Worm (Caenorhabditis elegans): Measurements from ENCODE around the gene ZK856.4.

The ZK856.4 gene

DNA sequence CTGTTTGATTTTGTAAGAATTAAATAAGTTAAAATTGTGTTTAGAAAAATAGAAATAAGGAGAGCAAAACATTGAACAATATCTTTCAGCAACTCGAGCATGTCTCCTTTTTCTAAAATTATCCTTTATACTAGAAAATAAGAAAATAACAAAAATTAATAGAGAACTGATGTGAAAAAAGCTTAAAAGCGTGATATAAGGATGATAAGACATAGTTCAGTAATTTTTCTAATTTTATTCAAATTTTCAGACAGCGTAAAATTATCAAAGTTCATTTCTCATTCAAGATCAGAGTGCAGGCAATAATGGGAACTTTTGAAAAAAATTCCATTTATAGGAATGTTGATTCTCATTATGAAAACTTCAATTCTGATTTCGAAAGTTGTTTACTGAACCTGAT is 50.2 kb downstream of the ZK856.4 start, which contains the start of gene str-182:
str-182 (minus strand) TSS at position 101 of the 400 bp plus-strand sequence.
- TF ChIP-seq elt-1 (tag; optimal IDR thresholded peaks at IDR 0.05; ENCODE audit: borderline replicate concordance, insufficient read depth) (no peak), M03D4.4 (tag; optimal IDR thresholded peaks at IDR 0.05) (no peak), nhr-237 (tag; optimal IDR thresholded peaks at IDR 0.05) (no peak), tbx-8 (GFP tag; optimal IDR thresholded peaks at IDR 0.05) (no peak), ztf-11 (tag; optimal IDR thresholded peaks at IDR 0.05) (no peak), sptf-1 (tag; optimal IDR thresholded peaks at IDR 0.05) (no peak), bed-3 (GFP tag; optimal IDR thresholded peaks at IDR 0.05) (no peak), hlh-1 (tag; optimal IDR thresholded peaks at IDR 0.05) (no peak), mab-5 (tag; optimal IDR thresholded peaks at IDR 0.05) (no peak), unc-120 (tag; optimal IDR thresholded peaks at IDR 0.05; ENCODE audit: poor library complexity, severe bottlenecking) (no peak), mep-1 (tag; optimal IDR thresholded peaks at IDR 0.05) (no peak), lsy-2 (tag; optimal IDR thresholded peaks at IDR 0.05) (no peak), ceh-43 (GFP tag; optimal IDR thresholded peaks at IDR 0.05) (no peak), snpc-4 (tag; optimal IDR thresholded peaks at IDR 0.05) (no peak)
